Worm (Caenorhabditis elegans) whole organism, L4 larva: ENCODE data around the gene ZK1248.20.

Experiments
- F26F4.8 ChIP-seq: fragments of 200-800 bp; sonication (Bioruptor generic); conservative IDR thresholded peaks from 2 replicates; pipeline ENCODE4 v1.3.6; 2022; ENCODE audit warnings: missing genetic modification characterization, missing compliant biosample characterization
- F49E8.2 ChIP-seq: sonication (generic microtip); optimal IDR thresholded peaks from 2 replicates; lab custom pipeline; 2016; ENCODE audit warnings: missing compliant biosample characterization, mild to moderate bottlenecking, missing genetic modification characterization, borderline replicate concordance
- R02D3.7 ChIP-seq: fragments of 150-350 bp; sonication (generic microtip); optimal IDR thresholded peaks from 3 replicates; lab custom pipeline; 2014; ENCODE audit warnings: missing biosample characterization, missing genetic modification characterization
- T20F7.1 ChIP-seq: fragments of 200-800 bp; sonication (Bioruptor generic); optimal IDR thresholded peaks from 2 replicates; lab custom pipeline; 2018; ENCODE audit warnings: mild to moderate bottlenecking, missing genetic modification characterization, missing compliant biosample characterization
- Y48G9A.11 ChIP-seq: fragments of 200-800 bp; sonication (Bioruptor generic); IDR thresholded peaks from 2 replicates; pipeline ENCODE4 v1.3.6; 2022; ENCODE audit warnings: missing genetic modification reagents, missing genetic modification characterization, missing compliant biosample characterization
- ZK337.2 ChIP-seq: fragments of 200-800 bp; sonication (Bioruptor generic); IDR thresholded peaks from 2 replicates; pipeline ENCODE4 v1.3.6; 2022; ENCODE audit warnings: missing genetic modification reagents, missing genetic modification characterization, missing compliant biosample characterization
- ZK546.5 ChIP-seq, 2 experiments: sonication (generic microtip); optimal IDR thresholded peaks; 2 replicates each; lab custom pipeline; 2017; ENCODE audit warnings: missing biosample characterization in 2 of 2, missing genetic modification characterization in 2 of 2
- attf-4 ChIP-seq: sonication (generic microtip); optimal IDR thresholded peaks from 3 replicates; lab custom pipeline; 2017; ENCODE audit warnings: missing biosample characterization, missing genetic modification characterization
- ceh-20 ChIP-seq: fragments of 200-800 bp; sonication (Bioruptor generic); IDR thresholded peaks from 2 replicates; pipeline ENCODE4 v1.3.6; 2022; ENCODE audit warnings: missing genetic modification reagents, missing genetic modification characterization, missing compliant biosample characterization
- ceh-32 ChIP-seq: sonication (generic microtip); optimal IDR thresholded peaks from 2 replicates; lab custom pipeline; 2016; ENCODE audit warnings: mild to moderate bottlenecking, missing genetic modification characterization, missing compliant biosample characterization; ENCODE audit not compliant: poor library complexity
- daf-12 ChIP-seq: fragments of 150-350 bp; optimal IDR thresholded peaks from 2 replicates; lab custom pipeline; 2014; ENCODE audit warnings: missing biosample characterization, missing genetic modification reagents, missing genetic modification characterization
- daf-16 ChIP-seq, 3 experiments: sonication (generic microtip); optimal IDR thresholded peaks; 2 replicates each; lab custom pipeline; 2016 to 2017; ENCODE audit warnings: missing genetic modification characterization in 3 of 3, missing genetic modification reagents in 3 of 3, mild to moderate bottlenecking in 2 of 3, missing compliant biosample characterization in 2 of 3, missing biosample characterization in 1 of 3, moderate library complexity in 1 of 3
- daf-19 ChIP-seq: fragments of 200-800 bp; sonication (Bioruptor generic); conservative IDR thresholded peaks from 2 replicates; pipeline ENCODE4 v1.3.6; 2022; ENCODE audit warnings: missing genetic modification characterization, missing compliant biosample characterization
- daf-8 ChIP-seq: fragments of 200-800 bp; sonication (Bioruptor generic); IDR thresholded peaks from 2 replicates; pipeline ENCODE4 v1.3.6; 2022; ENCODE audit warnings: missing genetic modification characterization, missing compliant biosample characterization
- dmd-9 ChIP-seq: fragments of 200-800 bp; sonication (Bioruptor generic); IDR thresholded peaks from 2 replicates; pipeline ENCODE4 v1.3.6; 2022; ENCODE audit warnings: missing genetic modification reagents, missing genetic modification characterization, missing compliant biosample characterization
- duxl-1 ChIP-seq: sonication (generic microtip); optimal IDR thresholded peaks from 2 replicates; lab custom pipeline; 2016; ENCODE audit warnings: mild to moderate bottlenecking, missing genetic modification characterization, moderate library complexity, missing compliant biosample characterization; ENCODE audit not compliant: poor library complexity
- dve-1 ChIP-seq: sonication (generic microtip); optimal IDR thresholded peaks from 2 replicates; lab custom pipeline; 2017; ENCODE audit warnings: antibody characterized with exemption, mild to moderate bottlenecking, missing genetic modification characterization, missing compliant biosample characterization; ENCODE audit not compliant: insufficient read depth
- fkh-10 ChIP-seq: fragments of 150-350 bp; optimal IDR thresholded peaks from 2 replicates; lab custom pipeline; 2014; ENCODE audit warnings: missing biosample characterization, missing genetic modification reagents, missing genetic modification characterization
- gei-8 ChIP-seq: fragments of 200-800 bp; sonication (Bioruptor generic); optimal IDR thresholded peaks from 2 replicates; lab custom pipeline; 2018; ENCODE audit warnings: mild to moderate bottlenecking, missing genetic modification characterization, missing compliant biosample characterization
- hif-1 ChIP-seq, 2 experiments: sonication (generic microtip); optimal IDR thresholded peaks; 2 replicates each; lab custom pipeline; 2016 to 2017; ENCODE audit warnings: missing compliant biosample characterization in 2 of 2, missing genetic modification characterization in 2 of 2, missing genetic modification reagents in 2 of 2, missing genotype in 2 of 2, mild to moderate bottlenecking in 1 of 2
- hlh-11 ChIP-seq: fragments of 200-800 bp; sonication (Bioruptor generic); optimal IDR thresholded peaks from 2 replicates; lab custom pipeline; 2018; ENCODE audit warnings: mild to moderate bottlenecking, missing genetic modification characterization, missing compliant biosample characterization
- hmg-1.1 ChIP-seq: fragments of 200-800 bp; sonication (Bioruptor generic); IDR thresholded peaks from 2 replicates; pipeline ENCODE4 v1.3.6; 2022; ENCODE audit warnings: missing genetic modification reagents, missing genetic modification characterization, missing compliant biosample characterization
- jun-1 ChIP-seq: fragments of 150-350 bp; optimal IDR thresholded peaks from 2 replicates; lab custom pipeline; 2014; ENCODE audit warnings: missing biosample characterization, missing genetic modification reagents, missing genetic modification characterization
- lim-7 ChIP-seq: fragments of 200-800 bp; sonication (Bioruptor generic); IDR thresholded peaks from 2 replicates; pipeline ENCODE4 v1.3.6; 2022; ENCODE audit warnings: missing genetic modification characterization, missing compliant biosample characterization
- lin-38 ChIP-seq: fragments of 200-800 bp; sonication (Bioruptor generic); IDR thresholded peaks from 2 replicates; pipeline ENCODE4 v1.3.6; 2022; ENCODE audit warnings: missing genetic modification reagents, missing genetic modification characterization, missing compliant biosample characterization
- lir-3 ChIP-seq: sonication (generic microtip); optimal IDR thresholded peaks from 2 replicates; lab custom pipeline; 2016; ENCODE audit warnings: mild to moderate bottlenecking, missing genetic modification characterization, missing compliant biosample characterization
- madf-5 ChIP-seq, 2 experiments: fragments of 200-800 bp; sonication (Bioruptor generic); IDR thresholded peaks; 2 replicates each; pipeline ENCODE4 v1.3.6; 2022; ENCODE audit warnings: missing compliant biosample characterization in 2 of 2, missing genetic modification characterization in 2 of 2
- mdt-29 ChIP-seq: fragments of 200-800 bp; sonication (Bioruptor generic); IDR thresholded peaks from 2 replicates; pipeline ENCODE4 v1.3.6; 2022; ENCODE audit warnings: missing genetic modification reagents, missing genetic modification characterization, missing compliant biosample characterization
- nhr-10 ChIP-seq: fragments of 150-350 bp; optimal IDR thresholded peaks from 2 replicates; lab custom pipeline; 2014; ENCODE audit warnings: missing biosample characterization, missing genetic modification characterization
- nhr-102 ChIP-seq: sonication (generic microtip); optimal IDR thresholded peaks from 2 replicates; lab custom pipeline; 2016; ENCODE audit warnings: mild to moderate bottlenecking, missing genetic modification characterization, moderate library complexity, missing compliant biosample characterization
- nhr-6 ChIP-seq: fragments of 150-350 bp; optimal IDR thresholded peaks from 2 replicates; lab custom pipeline; 2014; ENCODE audit warnings: missing biosample characterization, missing genetic modification characterization
- nhr-76 ChIP-seq: fragments of 150-350 bp; optimal IDR thresholded peaks from 2 replicates; lab custom pipeline; 2014; ENCODE audit warnings: missing biosample characterization, missing genetic modification characterization
- nhr-77 ChIP-seq: fragments of 150-350 bp; optimal IDR thresholded peaks from 2 replicates; lab custom pipeline; 2014; ENCODE audit warnings: missing biosample characterization, missing genetic modification characterization
- pha-4 ChIP-seq, 2 experiments: fragments of 150-350 bp in 1 of 2; fragments of 200-800 bp in 1 of 2; sonication (Bioruptor generic) in 1 of 2; IDR thresholded peaks in 1 of 2; optimal IDR thresholded peaks in 1 of 2; 2 replicates each; pipeline versions ENCODE4 v1.3.6 to Lab custom; 2014 to 2022; ENCODE audit warnings: missing genetic modification characterization in 2 of 2, missing genetic modification reagents in 2 of 2, missing biosample characterization in 1 of 2, missing compliant biosample characterization in 1 of 2
- php-3 ChIP-seq: fragments of 200-800 bp; sonication (Bioruptor generic); IDR thresholded peaks from 2 replicates; pipeline ENCODE4 v1.3.6; 2022; ENCODE audit warnings: missing genetic modification reagents, missing genetic modification characterization, missing compliant biosample characterization
- pqm-1 ChIP-seq: sonication (generic microtip); optimal IDR thresholded peaks from 2 replicates; lab custom pipeline; 2017; ENCODE audit warnings: missing biosample characterization, missing genetic modification characterization
- skn-1 ChIP-seq: fragments of 150-350 bp; optimal IDR thresholded peaks from 2 replicates; lab custom pipeline; 2014; ENCODE audit warnings: missing biosample characterization, missing genetic modification characterization
- spr-1 ChIP-seq: sonication (generic microtip); optimal IDR thresholded peaks from 2 replicates; lab custom pipeline; 2016; ENCODE audit warnings: mild to moderate bottlenecking, missing genetic modification characterization, missing compliant biosample characterization
- unc-39 ChIP-seq: sonication (generic microtip); optimal IDR thresholded peaks from 2 replicates; lab custom pipeline; 2017; ENCODE audit warnings: missing biosample characterization, missing genetic modification characterization
- zfp-2 ChIP-seq: sonication (generic microtip); optimal IDR thresholded peaks from 2 replicates; lab custom pipeline; 2016; ENCODE audit warnings: mild to moderate bottlenecking, missing genetic modification characterization, missing compliant biosample characterization
- zfp-3 ChIP-seq: fragments of 200-800 bp; sonication (Bioruptor generic); conservative IDR thresholded peaks from 2 replicates; pipeline ENCODE4 v1.3.6; 2022; ENCODE audit warnings: missing genetic modification reagents, missing genetic modification characterization, missing compliant biosample characterization

The ZK1248.20 gene

DNA sequence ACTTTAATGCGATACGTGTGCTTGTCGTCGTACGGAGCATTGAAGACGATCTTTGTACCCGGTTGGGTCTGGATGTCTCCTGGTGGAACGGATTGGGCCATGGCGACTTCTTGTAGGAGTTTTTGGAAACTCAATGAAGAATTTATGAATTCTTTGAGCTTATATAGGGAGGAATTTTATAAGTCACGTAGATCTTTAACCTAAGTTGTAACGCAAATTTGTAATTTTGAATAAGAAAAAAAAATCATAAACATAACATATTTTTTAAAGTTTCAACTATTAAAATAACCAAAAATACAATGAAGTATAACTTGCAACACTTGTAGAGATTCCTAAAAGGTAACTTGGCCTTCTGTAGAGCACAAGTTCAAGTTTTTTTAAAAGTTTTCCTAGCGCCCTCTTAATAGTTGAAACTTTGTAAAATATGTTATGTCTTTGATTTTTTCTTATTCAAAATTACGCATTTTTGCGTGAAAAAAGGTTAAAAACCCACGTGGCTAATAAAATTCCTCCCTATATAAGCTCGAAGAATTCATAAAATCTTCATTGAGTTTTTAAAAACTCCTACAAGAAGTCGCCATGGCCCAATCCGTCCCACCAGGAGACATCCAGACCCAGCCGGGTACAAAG is 19.0 kb upstream of the ZK1248.20 start, which contains the start of the genes msp-63 and msp-142 (continued):
- no peak for TF ChIP-seq hlh-11 (tag; lab: Kevin White, UChicago)

DNA sequence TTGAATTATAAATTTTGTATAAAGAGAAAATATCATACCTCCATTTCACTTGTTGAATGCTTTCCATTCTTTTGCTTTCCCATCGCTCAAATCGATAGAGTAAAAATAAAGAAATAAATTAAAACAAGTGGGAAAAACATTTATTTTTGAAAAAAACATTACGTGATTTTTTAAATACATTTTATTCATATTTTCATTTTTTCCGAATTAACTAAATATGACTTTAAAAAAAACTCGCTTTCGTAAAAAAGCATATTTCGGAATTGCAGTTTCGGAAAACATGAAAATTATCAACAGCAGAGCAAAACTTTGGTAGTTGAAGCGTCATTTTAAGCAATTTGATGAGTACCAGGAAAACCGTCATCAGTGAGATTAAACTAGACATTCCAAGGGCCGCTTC is 16.9 kb upstream of the ZK1248.20 start, which contains the start of gene K05F1.8:
Gene K05F1.8, minus strand, starts transcription at position 101 of the 400 bp plus-strand sequence.
- TF ChIP-seq zfp-2 (tag; lab: Kevin White, UChicago) (no peak), jun-1 (tag; lab: Kevin White, UChicago) (no peak), hif-1 (tag; optimal IDR thresholded peaks at IDR 0.05; lab: Kevin White, UChicago) (no peak), nhr-10 (tag; lab: Kevin White, UChicago) (no peak)

DNA sequence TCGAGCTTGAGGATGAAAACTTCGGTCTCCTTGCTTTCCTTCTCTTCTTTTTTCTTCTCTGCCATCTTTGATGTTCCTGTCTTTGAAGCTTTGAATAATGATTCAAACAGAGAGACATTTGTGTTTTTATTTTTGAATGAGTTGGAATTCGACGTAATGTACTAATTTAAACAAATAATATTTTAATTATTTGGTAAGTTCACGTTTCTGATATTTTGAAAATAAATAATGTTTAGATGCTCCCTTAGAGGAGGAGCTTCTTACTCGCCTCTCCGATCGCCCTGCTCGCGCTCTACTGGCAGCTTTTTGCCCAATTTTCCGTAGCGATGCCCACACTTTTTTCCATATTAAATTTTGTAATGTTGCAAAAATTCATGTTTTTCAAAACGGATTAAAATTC is 15.4 kb upstream of the ZK1248.20 start, which contains the start of the genes K05F1.9 and K05F1.1:
Gene K05F1.9, minus strand, starts transcription at position 101 of the 400 bp plus-strand sequence.
Gene K05F1.1, plus strand, starts transcription at position 308 of the 400 bp plus-strand sequence.
- TF ChIP-seq dmd-9 = no peak
- no peak for TF ChIP-seq daf-12
- TF ChIP-seq hlh-11 (tag; lab: Kevin White, UChicago) = no peak
- no peak for TF ChIP-seq attf-4 (tag; lab: Kevin White, UChicago)
- no peak for TF ChIP-seq gei-8 (GFP tag; lab: Kevin White, UChicago)
- TF ChIP-seq nhr-6 (tag; lab: Kevin White, UChicago) = no peak
- TF ChIP-seq unc-39 (tag; lab: Kevin White, UChicago) = no peak
- no peak for TF ChIP-seq jun-1 (tag; lab: Kevin White, UChicago)
- TF ChIP-seq, all 104 proteins: peak for 0

DNA sequence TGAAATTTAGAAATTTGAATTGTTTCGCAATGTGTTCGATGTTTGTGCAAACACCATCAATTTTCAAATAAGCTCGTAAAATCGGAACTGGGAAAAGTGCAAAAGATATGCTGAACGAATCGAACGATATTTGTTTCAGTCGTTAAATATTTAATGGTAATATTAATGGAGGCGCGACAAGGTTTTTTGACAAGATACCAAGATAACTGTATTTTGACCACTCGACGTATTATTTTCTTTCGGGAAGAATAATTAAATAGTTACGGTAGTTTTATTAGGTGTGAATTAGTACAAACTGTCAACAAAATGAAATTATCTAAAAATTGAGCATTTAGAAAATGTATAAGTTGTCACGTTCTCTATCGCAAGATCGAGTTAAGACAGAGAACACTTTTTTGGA is 12.2 kb upstream of the ZK1248.20 start:
- TF ChIP-seq madf-5 (GFP tag; IDR thresholded peaks at IDR 0.05; lab: Robert Waterston, UW) (no peak), ZK337.2 (GFP tag; lab: Robert Waterston, UW) (no peak), hlh-11 (tag; lab: Kevin White, UChicago) (peak; percentile 21), hif-1 (tag; optimal IDR thresholded peaks at IDR 0.05; lab: Kevin White, UChicago) (peak in 1 of 2 experiments; percentile 8), dve-1 (tag; lab: Kevin White, UChicago) (peak; percentile 70), ceh-20 (peak; percentile 22; the same call in 1 of the 2 replicates), F49E8.2 (tag; lab: Kevin White, UChicago) (no peak), daf-19 (GFP tag; lab: Robert Waterston, UW) (no peak), pha-4 (GFP tag; IDR thresholded peaks at IDR 0.05; lab: Robert Waterston, UW) (no peak), pha-4 (tag; optimal IDR thresholded peaks at IDR 0.05; lab: Kevin White, UChicago) (no peak), Y48G9A.11 (GFP tag; lab: Robert Waterston, UW) (no peak), nhr-77 (no peak), ceh-32 (no peak), fkh-10 (GFP tag; lab: Kevin White, UChicago) (no peak), lim-7 (GFP tag; lab: Robert Waterston, UW) (no peak), nhr-10 (tag; lab: Kevin White, UChicago) (no peak), duxl-1 (no peak), lin-38 (GFP tag; lab: Robert Waterston, UW) (no peak), T20F7.1 (GFP tag; lab: Kevin White, UChicago) (peak; percentile 41), zfp-3 (no peak), php-3 (peak; percentile 96), F26F4.8 (no peak), ZK546.5 (tag; optimal IDR thresholded peaks at IDR 0.05; lab: Kevin White, UChicago) (no peak), zfp-2 (tag; lab: Kevin White, UChicago) (no peak), spr-1 (tag; lab: Kevin White, UChicago) (no peak), daf-8 (GFP tag; lab: Robert Waterston, UW) (no peak), nhr-102 (tag; lab: Kevin White, UChicago) (no peak), lir-3 (tag; lab: Kevin White, UChicago) (no peak), daf-16 (GFP tag; optimal IDR thresholded peaks at IDR 0.05; lab: Kevin White, UChicago) (no peak), daf-16 (tag; optimal IDR thresholded peaks at IDR 0.05; lab: Kevin White, UChicago) (peak; percentile 72), mdt-29 (GFP tag; lab: Robert Waterston, UW) (no peak), skn-1 (no peak), nhr-76 (tag; lab: Kevin White, UChicago) (no peak), pqm-1 (peak; percentile 9), R02D3.7 (tag; lab: Kevin White, UChicago) (no peak), hmg-1.1 (GFP tag; lab: Robert Waterston, UW) (no peak)
